Worm (Caenorhabditis elegans) whole organism, L1 larva: ENCODE data around the gene twk-48.

Source experiments
- aly-2 ChIP-seq: fragments of 150-350 bp; optimal IDR thresholded peaks from 2 replicates; lab custom pipeline; 2014; ENCODE audit warnings: missing biosample characterization, missing genetic modification characterization
- ama-1 ChIP-seq: fragments of 150-350 bp; optimal IDR thresholded peaks from 2 replicates; lab custom pipeline; 2014
- ceh-82 ChIP-seq, 3 experiments: fragments of 150-350 bp in 1 of 3; sonication (generic microtip) in 2 of 3; optimal IDR thresholded peaks; 2 replicates each; lab custom pipeline; 2014 to 2017; ENCODE audit warnings: missing biosample characterization in 3 of 3, missing genetic modification characterization in 3 of 3
- dpl-1 ChIP-seq, 3 experiments: fragments of 150-350 bp in 2 of 3; sonication (generic microtip) in 1 of 3; optimal IDR thresholded peaks; 2 replicates each; lab custom pipeline; 2014 to 2017; ENCODE audit warnings: missing biosample characterization in 3 of 3, missing genetic modification characterization in 3 of 3, missing genetic modification reagents in 3 of 3
- nhr-76 ChIP-seq: sonication (generic microtip); optimal IDR thresholded peaks from 2 replicates; lab custom pipeline; 2017; ENCODE audit warnings: missing biosample characterization, missing genetic modification characterization
- snpc-4 ChIP-seq: fragments of 150-350 bp; optimal IDR thresholded peaks from 2 replicates; lab custom pipeline; 2014; ENCODE audit warnings: missing biosample characterization, missing genetic modification characterization
- unc-130 ChIP-seq: fragments of 150-350 bp; optimal IDR thresholded peaks from 2 replicates; lab custom pipeline; 2017; ENCODE audit warnings: missing biosample characterization, missing genetic modification characterization, inconsistent platforms
- zag-1 ChIP-seq: fragments of 150-350 bp; optimal IDR thresholded peaks from 2 replicates; lab custom pipeline; 2014; ENCODE audit warnings: missing biosample characterization, missing genetic modification characterization
- ztf-4 ChIP-seq: fragments of 150-350 bp; optimal IDR thresholded peaks from 2 replicates; lab custom pipeline; 2014; ENCODE audit warnings: missing biosample characterization, missing genetic modification characterization

ce11 chrIII:9874515-9874914 lies 14.0 kb downstream of the twk-48 start:
- no peak for TF ChIP-seq ceh-82 (tag; optimal IDR thresholded peaks at IDR 0.05; lab: Kevin White, UChicago)
- TF ChIP-seq ama-1 (lab: Kevin White, UChicago), result no peak
- no peak for TF ChIP-seq aly-2 (tag; lab: Kevin White, UChicago)
- TF ChIP-seq dpl-1 (GFP tag; optimal IDR thresholded peaks at IDR 0.05; lab: Kevin White, UChicago), result no peak
- no peak for TF ChIP-seq snpc-4
- TF ChIP-seq nhr-76, result no peak
- TF ChIP-seq zag-1, result no peak
- no peak for TF ChIP-seq ztf-4 (tag; lab: Kevin White, UChicago)
- TF ChIP-seq unc-130, result no peak
